ENCODE assay signal across 1 fruit fly cellular context in genomic region chrX:19307810-19308456, dm6.
TF ChIP-seq lines count a peak whose summit lies in the region.

TSS of gene CG8051 (minus strand) at chrX:19307925.

TF ChIP-seq in whole organism, embryonic, 481 proteins besides CTCF, POLR2A, EP300 and RAD21 (continued from another document):
- TF ChIP-seq z (GFP tag; IDR thresholded peaks at IDR 0.05; lab: Robert Waterston, UW): no peak
- no peak for TF ChIP-seq CG1024 (GFP tag; IDR thresholded peaks at IDR 0.05; lab: Robert Waterston, UW)
- no peak for TF ChIP-seq Stat92E (GFP tag; optimal IDR thresholded peaks at IDR 0.05; lab: Kevin White, UChicago)
- no peak for TF ChIP-seq CG17612 (GFP tag; IDR thresholded peaks at IDR 0.05; lab: Robert Waterston, UW)
- peak; percentile 90 for TF ChIP-seq CG15514 (GFP tag; optimal IDR thresholded peaks at IDR 0.05; lab: Kevin White, UChicago)
- no peak for TF ChIP-seq bcd (GFP tag; optimal IDR thresholded peaks at IDR 0.05; lab: Kevin White, UChicago)
- TF ChIP-seq ara (GFP tag; IDR thresholded peaks at IDR 0.05; lab: Robert Waterston, UW): no peak
- TF ChIP-seq insv (GFP tag; optimal IDR thresholded peaks at IDR 0.05; lab: Kevin White, UChicago): no peak
- no peak for TF ChIP-seq wor (GFP tag; IDR thresholded peaks at IDR 0.05; lab: Robert Waterston, UW)
- TF ChIP-seq Rx (GFP tag; IDR thresholded peaks at IDR 0.05; lab: Robert Waterston, UW): no peak
- TF ChIP-seq nerfin-2 (GFP tag; IDR thresholded peaks at IDR 0.05; lab: Robert Waterston, UW; ENCODE audit: partially characterized antibody): no peak
- TF ChIP-seq mam (GFP tag; optimal IDR thresholded peaks at IDR 0.05; lab: Kevin White, UChicago): no peak
- TF ChIP-seq GATAe (GFP tag; conservative IDR thresholded peaks at IDR 0.05; lab: Robert Waterston, UW): no peak
- no peak for TF ChIP-seq mld (GFP tag; IDR thresholded peaks at IDR 0.05; lab: Robert Waterston, UW; ENCODE audit: partially characterized antibody)
- no peak for TF ChIP-seq CG14050 (GFP tag; IDR thresholded peaks at IDR 0.05; lab: Robert Waterston, UW)
- TF ChIP-seq nmo (GFP tag; optimal IDR thresholded peaks at IDR 0.05; lab: Kevin White, UChicago): no peak
- TF ChIP-seq CG7271 (tag; optimal IDR thresholded peaks at IDR 0.05; lab: Kevin White, UChicago): no peak
- TF ChIP-seq BtbVII (GFP tag; optimal IDR thresholded peaks at IDR 0.05; lab: Kevin White, UChicago): no peak
- TF ChIP-seq MTF-1 (GFP tag; optimal IDR thresholded peaks at IDR 0.05; lab: Kevin White, UChicago; ENCODE audit: borderline replicate concordance): peak; percentile 42
- peak; percentile 3 for TF ChIP-seq CG1603 (tag; optimal IDR thresholded peaks at IDR 0.05; lab: Kevin White, UChicago)
- TF ChIP-seq zen (tag; optimal IDR thresholded peaks at IDR 0.05; lab: Kevin White, UChicago): no peak
- no peak for TF ChIP-seq tx (GFP tag; optimal IDR thresholded peaks at IDR 0.05; lab: Kevin White, UChicago)
- TF ChIP-seq CG4360 (GFP tag; IDR thresholded peaks at IDR 0.05; lab: Robert Waterston, UW): peak; percentile 71; the same call in 1 of the 2 replicates
- TF ChIP-seq tup (GFP tag; optimal IDR thresholded peaks at IDR 0.05; lab: Kevin White, UChicago): no peak
- TF ChIP-seq CG6854 (GFP tag; optimal IDR thresholded peaks at IDR 0.05; lab: Kevin White, UChicago): peak; percentile 18
- TF ChIP-seq kni (GFP tag; optimal IDR thresholded peaks at IDR 0.05; lab: Kevin White, UChicago): peak; percentile 47
- no peak for TF ChIP-seq ash1 (GFP tag; optimal IDR thresholded peaks at IDR 0.05; lab: Kevin White, UChicago)
- TF ChIP-seq CG14965 (GFP tag; optimal IDR thresholded peaks at IDR 0.05; lab: Kevin White, UChicago; ENCODE audit: borderline replicate concordance): no peak
- TF ChIP-seq CG32772 (GFP tag; IDR thresholded peaks at IDR 0.05; lab: Robert Waterston, UW): peak; percentile 62; the same call in 1 of the 2 replicates
- TF ChIP-seq Scr (GFP tag; IDR thresholded peaks at IDR 0.05; lab: Robert Waterston, UW; ENCODE audit: partially characterized antibody): no peak
- peak; percentile 11 for TF ChIP-seq Myb (GFP tag; optimal IDR thresholded peaks at IDR 0.05; lab: Kevin White, UChicago)
- TF ChIP-seq CG8944 (GFP tag; optimal IDR thresholded peaks at IDR 0.05; lab: Kevin White, UChicago): no peak
- TF ChIP-seq CG7963 (GFP tag; IDR thresholded peaks at IDR 0.05; lab: Robert Waterston, UW; ENCODE audit: partially characterized antibody): no peak
- TF ChIP-seq HLH3B (GFP tag; IDR thresholded peaks at IDR 0.05; lab: Robert Waterston, UW): no peak
- no peak for TF ChIP-seq Ravus (GFP tag; IDR thresholded peaks at IDR 0.05; lab: Robert Waterston, UW)
- TF ChIP-seq Mad (GFP tag; optimal IDR thresholded peaks at IDR 0.05; lab: Kevin White, UChicago): no peak
- peak; percentile 17 for TF ChIP-seq Camta (GFP tag; optimal IDR thresholded peaks at IDR 0.05; lab: Kevin White, UChicago)
- TF ChIP-seq CG2875 (GFP tag; optimal IDR thresholded peaks at IDR 0.05; lab: Kevin White, UChicago): peak; percentile 20
- no peak for TF ChIP-seq Sry-β (GFP tag; optimal IDR thresholded peaks at IDR 0.05; lab: Kevin White, UChicago)
- no peak for TF ChIP-seq cad (GFP tag; optimal IDR thresholded peaks at IDR 0.05; lab: Kevin White, UChicago)
- no peak for TF ChIP-seq CG12299 (tag; optimal IDR thresholded peaks at IDR 0.05; lab: Kevin White, UChicago)
- TF ChIP-seq CG4820 (GFP tag; optimal IDR thresholded peaks at IDR 0.05; lab: Kevin White, UChicago): no peak
- TF ChIP-seq unpg (GFP tag; optimal IDR thresholded peaks at IDR 0.05; lab: Kevin White, UChicago): no peak
- TF ChIP-seq CG12659 (GFP tag; optimal IDR thresholded peaks at IDR 0.05; lab: Kevin White, UChicago): no peak
- 0 out of 2 replicates have a peak, but pooled peaks have one; percentile 19 for TF ChIP-seq sim (GFP tag; IDR thresholded peaks at IDR 0.05; lab: Robert Waterston, UW)
- no peak for TF ChIP-seq en (GFP tag; optimal IDR thresholded peaks at IDR 0.05; lab: Kevin White, UChicago)
- TF ChIP-seq CG7786 (GFP tag; optimal IDR thresholded peaks at IDR 0.05; lab: Kevin White, UChicago): no peak
- no peak for TF ChIP-seq CG9797 (GFP tag; optimal IDR thresholded peaks at IDR 0.05; lab: Kevin White, UChicago)
- TF ChIP-seq CG11247 (GFP tag; IDR thresholded peaks at IDR 0.05; lab: Robert Waterston, UW): 0 out of 2 replicates have a peak, but pooled peaks have one; percentile 28
- no peak for TF ChIP-seq CG34224 (GFP tag; IDR thresholded peaks at IDR 0.05; lab: Robert Waterston, UW; ENCODE audit: partially characterized antibody)
- TF ChIP-seq gsb (GFP tag; IDR thresholded peaks at IDR 0.05; lab: Robert Waterston, UW): no peak
- peak; percentile 47 for TF ChIP-seq CG32532 (GFP tag; IDR thresholded peaks at IDR 0.05; lab: Robert Waterston, UW)
- no peak for TF ChIP-seq Ssrp (tag; optimal IDR thresholded peaks at IDR 0.05; lab: Kevin White, UChicago)
- no peak for TF ChIP-seq CG4424 (GFP tag; optimal IDR thresholded peaks at IDR 0.05; lab: Kevin White, UChicago)
- no peak for TF ChIP-seq oc (tag; optimal IDR thresholded peaks at IDR 0.05; lab: Kevin White, UChicago)
- peak; percentile 5 for TF ChIP-seq CG18476 (GFP tag; optimal IDR thresholded peaks at IDR 0.05; lab: Kevin White, UChicago)
- TF ChIP-seq Awh (GFP tag; IDR thresholded peaks at IDR 0.05; lab: Robert Waterston, UW): no peak
- TF ChIP-seq Drgx (GFP tag; IDR thresholded peaks at IDR 0.05; lab: Robert Waterston, UW): peak; percentile 20; the same call in 1 of the 2 replicates
- peak; percentile 73 for TF ChIP-seq sqz (GFP tag; optimal IDR thresholded peaks at IDR 0.05; lab: Kevin White, UChicago)
